Fruit fly (Drosophila melanogaster) whole organism, embryonic: ENCODE measurements around the gene Zwilch.

ENCODE experiments used
- Aef1 ChIP-seq: fragments of 200-800 bp; sonication (Bioruptor generic); IDR thresholded peaks from 3 replicates; pipeline ENCODE4 v1.3.6; 2022; ENCODE audit warnings: missing biosample characterization, missing genetic modification characterization
- Bdp1 ChIP-seq: fragments of 200-800 bp; sonication (Bioruptor generic); optimal IDR thresholded peaks from 3 replicates; lab custom pipeline; 2016; ENCODE audit warnings: missing biosample characterization, missing genetic modification characterization
- CG10267 ChIP-seq: fragments of 200-800 bp; sonication (Bioruptor generic); optimal IDR thresholded peaks from 2 replicates; lab custom pipeline; 2018; ENCODE audit warnings: missing biosample characterization, mild to moderate bottlenecking, missing genetic modification characterization, moderate library complexity
- CG11696 ChIP-seq: fragments of 200-800 bp; sonication (Bioruptor generic); IDR thresholded peaks from 2 replicates; pipeline ENCODE4 v1.3.6; 2022; ENCODE audit warnings: missing biosample characterization, missing genetic modification characterization
- CG12391 ChIP-seq: fragments of 200-800 bp; sonication (Bioruptor generic); optimal IDR thresholded peaks from 3 replicates; lab custom pipeline; 2018; ENCODE audit warnings: missing biosample characterization, mild to moderate bottlenecking, missing genetic modification characterization, moderate library complexity
- CG12769 ChIP-seq: fragments of 200-800 bp; sonication (Bioruptor generic); optimal IDR thresholded peaks from 2 replicates; lab custom pipeline; 2019; ENCODE audit warnings: missing biosample characterization, mild to moderate bottlenecking, missing genetic modification characterization, moderate library complexity
- CG14965 ChIP-seq: fragments of 200-800 bp; sonication (Bioruptor generic); optimal IDR thresholded peaks from 2 replicates; lab custom pipeline; 2016; ENCODE audit warnings: missing biosample characterization, missing genetic modification characterization, borderline replicate concordance
- CG15601 ChIP-seq: fragments of 200-800 bp; sonication (Bioruptor generic); optimal IDR thresholded peaks from 3 replicates; lab custom pipeline; 2019; ENCODE audit warnings: missing biosample characterization, mild to moderate bottlenecking, missing genetic modification characterization, moderate library complexity
- CG1602 ChIP-seq: fragments of 200-800 bp; sonication (Bioruptor generic); optimal IDR thresholded peaks from 3 replicates; lab custom pipeline; 2016; ENCODE audit warnings: missing biosample characterization, missing genetic modification characterization
- CG16863 ChIP-seq: fragments of 200-800 bp; sonication (Bioruptor generic); optimal IDR thresholded peaks from 3 replicates; lab custom pipeline; 2016; ENCODE audit warnings: missing biosample characterization, missing genetic modification characterization
- CG17328 ChIP-seq: fragments of 200-800 bp; sonication (Bioruptor generic); IDR thresholded peaks from 2 replicates; pipeline ENCODE4 v1.3.6; 2022; ENCODE audit warnings: missing biosample characterization, missing genetic modification characterization
- CG17568 ChIP-seq: fragments of 200-800 bp; sonication (Bioruptor generic); optimal IDR thresholded peaks from 2 replicates; lab custom pipeline; 2018; ENCODE audit warnings: missing biosample characterization, mild to moderate bottlenecking, missing genetic modification characterization, moderate library complexity
- CG31441 ChIP-seq: fragments of 200-800 bp; sonication (Bioruptor generic); IDR thresholded peaks from 2 replicates; pipeline ENCODE4 v1.3.6; 2022; ENCODE audit warnings: missing biosample characterization, missing genetic modification characterization
- CG3163 ChIP-seq: fragments of 200-800 bp; sonication (Bioruptor generic); optimal IDR thresholded peaks from 3 replicates; lab custom pipeline; 2016; ENCODE audit warnings: missing biosample characterization, missing genetic modification characterization
- CG3281 ChIP-seq: fragments of 200-800 bp; sonication (Bioruptor generic); optimal IDR thresholded peaks from 3 replicates; lab custom pipeline; 2017; ENCODE audit warnings: missing biosample characterization, mild to moderate bottlenecking, missing genetic modification characterization
- CG4282 ChIP-seq: fragments of 200-800 bp; sonication (Bioruptor generic); optimal IDR thresholded peaks from 2 replicates; lab custom pipeline; 2016; ENCODE audit warnings: missing biosample characterization, missing genetic modification characterization
- CG4730 ChIP-seq: fragments of 200-800 bp; sonication (Bioruptor generic); IDR thresholded peaks from 2 replicates; pipeline ENCODE4 v1.3.6; 2022; ENCODE audit warnings: missing biosample characterization, missing genetic modification characterization
- CG7928 ChIP-seq: fragments of 200-800 bp; sonication (Bioruptor generic); optimal IDR thresholded peaks from 2 replicates; lab custom pipeline; 2017; ENCODE audit warnings: missing biosample characterization, mild to moderate bottlenecking, missing genetic modification characterization
- CG9797 ChIP-seq: fragments of 200-800 bp; sonication (Bioruptor generic); optimal IDR thresholded peaks from 3 replicates; lab custom pipeline; 2018; ENCODE audit warnings: missing biosample characterization, mild to moderate bottlenecking, missing genetic modification characterization
- CG9817 ChIP-seq: fragments of 200-800 bp; sonication (Bioruptor generic); optimal IDR thresholded peaks from 2 replicates; lab custom pipeline; 2018; ENCODE audit warnings: missing biosample characterization, mild to moderate bottlenecking, missing genetic modification characterization, moderate library complexity
- CHES-1-like ChIP-seq: fragments of 200-800 bp; sonication (Bioruptor generic); optimal IDR thresholded peaks from 2 replicates; lab custom pipeline; 2016; ENCODE audit warnings: missing biosample characterization, missing genetic modification characterization
- CrebB ChIP-seq: fragments of 200-800 bp; sonication (Bioruptor generic); optimal IDR thresholded peaks from 3 replicates; lab custom pipeline; 2018; ENCODE audit warnings: missing biosample characterization, mild to moderate bottlenecking, missing genetic modification characterization
- Drgx ChIP-seq: fragments of 200-800 bp; sonication (Bioruptor generic); IDR thresholded peaks from 2 replicates; pipeline ENCODE4 v1.3.6; 2022; ENCODE audit warnings: missing biosample characterization, missing genetic modification characterization
- Ets65A ChIP-seq: fragments of 200-800 bp; sonication (Bioruptor generic); peaks from one replicate; lab custom pipeline; 2016; ENCODE audit warnings: missing biosample characterization, missing genetic modification characterization
- Lhr ChIP-seq: fragments of 200-800 bp; sonication (Bioruptor generic); optimal IDR thresholded peaks from 3 replicates; lab custom pipeline; 2017; ENCODE audit warnings: mild to moderate bottlenecking, missing biosample characterization, missing genetic modification reagents, missing genetic modification characterization
- abd-A ChIP-seq: fragments of 200-800 bp; sonication (Bioruptor generic); optimal IDR thresholded peaks from 3 replicates; lab custom pipeline; 2019; ENCODE audit warnings: missing biosample characterization, mild to moderate bottlenecking, missing genetic modification characterization, moderate library complexity
- ac ChIP-seq: fragments of 200-800 bp; sonication (Bioruptor generic); optimal IDR thresholded peaks from 3 replicates; lab custom pipeline; 2017; ENCODE audit warnings: missing biosample characterization, mild to moderate bottlenecking, missing genetic modification characterization
- al ChIP-seq: fragments of 200-800 bp; sonication (Bioruptor generic); IDR thresholded peaks from 2 replicates; pipeline ENCODE4 v1.3.6; 2022; ENCODE audit warnings: missing biosample characterization, missing genetic modification characterization
- ash1 ChIP-seq: fragments of 200-800 bp; sonication (Bioruptor generic); optimal IDR thresholded peaks from 2 replicates; lab custom pipeline; 2018; ENCODE audit warnings: missing biosample characterization, mild to moderate bottlenecking, missing genetic modification characterization
- caup ChIP-seq: fragments of 200-800 bp; sonication (Bioruptor generic); optimal IDR thresholded peaks from 3 replicates; lab custom pipeline; 2017; ENCODE audit warnings: missing biosample characterization, mild to moderate bottlenecking, missing genetic modification characterization, moderate library complexity; ENCODE audit not compliant: severe bottlenecking
- chinmo ChIP-seq: fragments of 200-800 bp; sonication (Bioruptor generic); IDR thresholded peaks from 4 replicates; pipeline ENCODE4 v1.3.6; 2022; ENCODE audit warnings: missing biosample characterization, missing genetic modification characterization; ENCODE audit not compliant: partially characterized antibody
- chm ChIP-seq: fragments of 200-800 bp; sonication (Bioruptor generic); IDR thresholded peaks from 2 replicates; pipeline ENCODE4 v1.3.6; 2022; ENCODE audit warnings: missing biosample characterization, missing genetic modification characterization
- chn ChIP-seq: fragments of 200-800 bp; sonication (Bioruptor generic); optimal IDR thresholded peaks from 2 replicates; lab custom pipeline; 2016; ENCODE audit warnings: missing biosample characterization, missing genetic modification characterization
- crc ChIP-seq: fragments of 200-800 bp; sonication (Bioruptor generic); optimal IDR thresholded peaks from 2 replicates; lab custom pipeline; 2016; ENCODE audit warnings: missing biosample characterization, missing genetic modification characterization
- cwo ChIP-seq: fragments of 200-800 bp; sonication (Bioruptor generic); optimal IDR thresholded peaks from 3 replicates; lab custom pipeline; 2017; ENCODE audit warnings: missing biosample characterization, missing genetic modification characterization, mild to moderate bottlenecking, moderate library complexity, missing genetic modification reagents
- dati ChIP-seq: fragments of 200-800 bp; sonication (Bioruptor generic); IDR thresholded peaks from 2 replicates; pipeline ENCODE4 v1.3.6; 2022; ENCODE audit warnings: missing biosample characterization, missing genetic modification characterization
- emc ChIP-seq: fragments of 200-800 bp; sonication (Bioruptor generic); optimal IDR thresholded peaks from 2 replicates; lab custom pipeline; 2016; ENCODE audit warnings: missing biosample characterization, missing genetic modification characterization
- en ChIP-seq: fragments of 200-800 bp; sonication (Bioruptor generic); optimal IDR thresholded peaks from 2 replicates; lab custom pipeline; 2016; ENCODE audit warnings: missing biosample characterization, missing genetic modification characterization
- esg ChIP-seq: fragments of 200-800 bp; sonication (Bioruptor generic); conservative IDR thresholded peaks from 2 replicates; pipeline ENCODE4 v1.3.6; 2022; ENCODE audit warnings: missing biosample characterization, missing genetic modification characterization
- ewg ChIP-seq: fragments of 200-800 bp; sonication (Bioruptor generic); optimal IDR thresholded peaks from 3 replicates; lab custom pipeline; 2017; ENCODE audit warnings: mild to moderate bottlenecking, missing biosample characterization, missing genetic modification reagents, missing genetic modification characterization
- fd96Cb ChIP-seq: fragments of 200-800 bp; sonication (Bioruptor generic); optimal IDR thresholded peaks from 2 replicates; lab custom pipeline; 2018; ENCODE audit warnings: missing biosample characterization, mild to moderate bottlenecking, missing genetic modification characterization, moderate library complexity
- gcm2 ChIP-seq: fragments of 200-800 bp; sonication (Bioruptor generic); optimal IDR thresholded peaks from 2 replicates; lab custom pipeline; 2016; ENCODE audit warnings: missing biosample characterization, missing genetic modification characterization
- gsb ChIP-seq: fragments of 200-800 bp; sonication (Bioruptor generic); IDR thresholded peaks from 2 replicates; pipeline ENCODE4 v1.3.6; 2022; ENCODE audit warnings: missing biosample characterization, missing genetic modification characterization
- gsb-n ChIP-seq: fragments of 200-800 bp; sonication (Bioruptor generic); optimal IDR thresholded peaks from 3 replicates; lab custom pipeline; 2018; ENCODE audit warnings: missing biosample characterization, mild to moderate bottlenecking, missing genetic modification characterization
- gt ChIP-seq: fragments of 200-800 bp; sonication (Bioruptor generic); IDR thresholded peaks from 2 replicates; pipeline ENCODE4 v1.3.6; 2022; ENCODE audit warnings: missing biosample characterization, missing genetic modification characterization
- ham ChIP-seq: fragments of 200-800 bp; sonication (Bioruptor generic); IDR thresholded peaks from 2 replicates; pipeline ENCODE4 v1.3.6; 2022; ENCODE audit warnings: missing biosample characterization, missing genetic modification characterization
- maf-S ChIP-seq: fragments of 200-800 bp; sonication (Bioruptor generic); optimal IDR thresholded peaks from 2 replicates; lab custom pipeline; 2016; ENCODE audit warnings: missing biosample characterization, missing genetic modification characterization
- nau ChIP-seq: fragments of 200-800 bp; sonication (Bioruptor generic); optimal IDR thresholded peaks from 3 replicates; lab custom pipeline; 2017; ENCODE audit warnings: missing biosample characterization, mild to moderate bottlenecking, missing genetic modification characterization, missing genetic modification reagents
- psq ChIP-seq: fragments of 200-800 bp; sonication (Bioruptor generic); optimal IDR thresholded peaks from 2 replicates; lab custom pipeline; 2017; ENCODE audit warnings: missing biosample characterization, missing genetic modification characterization
- sd ChIP-seq: fragments of 200-800 bp; sonication (Bioruptor generic); optimal IDR thresholded peaks from 3 replicates; lab custom pipeline; 2018; ENCODE audit warnings: missing biosample characterization, mild to moderate bottlenecking, missing genetic modification characterization, moderate library complexity
- tna ChIP-seq: fragments of 200-800 bp; sonication (Bioruptor generic); IDR thresholded peaks from 2 replicates; pipeline ENCODE4 v1.3.6; 2022; ENCODE audit warnings: missing biosample characterization, missing genetic modification characterization; ENCODE audit not compliant: partially characterized antibody
- zf30C ChIP-seq: fragments of 200-800 bp; sonication (Bioruptor generic); optimal IDR thresholded peaks from 3 replicates; lab custom pipeline; 2018; ENCODE audit warnings: missing biosample characterization, mild to moderate bottlenecking, missing genetic modification characterization

Gene Zwilch

dm6 chr3R:31215830-31216229 lies 2.7 kb upstream of the Zwilch start, which contains the start of gene CG15561 (continued):
- TF ChIP-seq gcm2 (GFP tag; lab: Kevin White, UChicago) (no peak), chinmo (GFP tag; lab: Robert Waterston, UW) (no peak), chm (GFP tag; lab: Robert Waterston, UW) (no peak), Aef1 (GFP tag; lab: Robert Waterston, UW) (no peak), CG11696 (no peak), Ets65A (GFP tag; lab: Kevin White, UChicago) (peak; percentile 91), Lhr (peak; percentile 45), ash1 (GFP tag; lab: Kevin White, UChicago) (peak; percentile 16), cwo (GFP tag; lab: Kevin White, UChicago) (peak; percentile 95), Drgx (GFP tag; lab: Robert Waterston, UW) (no peak), caup (GFP tag; lab: Kevin White, UChicago) (peak; percentile 73), dati (GFP tag; lab: Robert Waterston, UW) (no peak), maf-S (GFP tag; lab: Kevin White, UChicago) (peak; percentile 60), emc (GFP tag; lab: Kevin White, UChicago) (peak; percentile 22), en (GFP tag; lab: Kevin White, UChicago) (no peak), ewg (GFP tag; lab: Kevin White, UChicago) (peak; percentile 20), CG15601 (tag; lab: Kevin White, UChicago) (no peak), nau (GFP tag; lab: Kevin White, UChicago) (no peak), CG10267 (peak; percentile 49), CHES-1-like (GFP tag; lab: Kevin White, UChicago) (peak; percentile 72), zf30C (GFP tag; lab: Kevin White, UChicago) (no peak), ham (GFP tag; lab: Robert Waterston, UW) (no peak), CG16863 (GFP tag; lab: Kevin White, UChicago) (no peak), fd96Cb (tag; lab: Kevin White, UChicago) (no peak), CG14965 (no peak), CG3281 (GFP tag; lab: Kevin White, UChicago) (no peak), CG9797 (peak; percentile 50), abd-A (tag; lab: Kevin White, UChicago) (no peak), gsb (GFP tag; lab: Robert Waterston, UW) (no peak), ac (GFP tag; lab: Kevin White, UChicago) (no peak), CG4730 (GFP tag; lab: Robert Waterston, UW) (no peak), CG17568 (GFP tag; lab: Kevin White, UChicago) (no peak), tna (GFP tag; lab: Robert Waterston, UW) (no peak), CG3163 (GFP tag; lab: Kevin White, UChicago) (peak; percentile 6), CrebB (tag; lab: Kevin White, UChicago) (peak; percentile 64), sd (tag; lab: Kevin White, UChicago) (no peak), crc (GFP tag; lab: Kevin White, UChicago) (no peak), Bdp1 (GFP tag; lab: Kevin White, UChicago) (peak; percentile 50), CG9817 (no peak), esg (GFP tag; lab: Robert Waterston, UW) (no peak), CG7928 (peak; percentile 69), gt (GFP tag; lab: Robert Waterston, UW) (no peak), CG12391 (peak; percentile 33), CG1602 (GFP tag; lab: Kevin White, UChicago) (no peak), CG12769 (no peak), psq (no peak), chn (peak; percentile 34), gsb-n (tag; lab: Kevin White, UChicago) (no peak), al (no peak), CG4282 (no peak), CG31441 (no peak), CG17328 (GFP tag; lab: Robert Waterston, UW) (no peak)
